Worm (Caenorhabditis elegans): ENCODE data around the gene ced-11.

ced-11 gene

ce11 chrIII:9172702-9173101 lies 53.3 kb downstream of the ced-11 start, which contains the start of gene ina-1:
ina-1 (minus strand) TSS chrIII:9172802.
- TF ChIP-seq ceh-6 (GFP tag; optimal IDR thresholded peaks at IDR 0.05) = no peak
- TF ChIP-seq pha-4 (tag; optimal IDR thresholded peaks at IDR 0.05) = no peak
- no peak for TF ChIP-seq pag-3 (tag; optimal IDR thresholded peaks at IDR 0.05; ENCODE audit: borderline replicate concordance)
- no peak for TF ChIP-seq fkh-10 (GFP tag; optimal IDR thresholded peaks at IDR 0.05)
- no peak for TF ChIP-seq sox-4 (tag; optimal IDR thresholded peaks at IDR 0.05)
- TF ChIP-seq pros-1 (tag; optimal IDR thresholded peaks at IDR 0.05) = no peak
- TF ChIP-seq ahr-1 (tag; optimal IDR thresholded peaks at IDR 0.05) = no peak
- TF ChIP-seq elt-4 (tag; optimal IDR thresholded peaks at IDR 0.05) = no peak
- no peak for TF ChIP-seq hlh-30 (tag; optimal IDR thresholded peaks at IDR 0.05; ENCODE audit: insufficient read depth)

ce11 chrIII:9173239-9173638 lies 53.9 kb downstream of the ced-11 start:
- TF ChIP-seq unc-86 (tag; optimal IDR thresholded peaks at IDR 0.05) (no peak), K09A11.1 (tag; optimal IDR thresholded peaks at IDR 0.05; ENCODE audit: insufficient read depth) (no peak), unc-3 (GFP tag; conservative IDR thresholded peaks at IDR 0.05) (no peak), unc-3 (tag; optimal IDR thresholded peaks at IDR 0.05) (no peak), hlh-30 (tag; optimal IDR thresholded peaks at IDR 0.05; ENCODE audit: insufficient read depth) (no peak), ceh-6 (GFP tag; optimal IDR thresholded peaks at IDR 0.05) (no peak), ceh-2 (tag; optimal IDR thresholded peaks at IDR 0.05) (no peak), nhr-232 (tag; optimal IDR thresholded peaks at IDR 0.05) (no peak), ceh-48 (tag; optimal IDR thresholded peaks at IDR 0.05) (no peak), elt-2 (tag; optimal IDR thresholded peaks at IDR 0.05) (no peak), ceh-45 (GFP tag; IDR thresholded peaks at IDR 0.05) (no peak), K02D7.2 (tag; optimal IDR thresholded peaks at IDR 0.05) (no peak), ttx-3 (tag; optimal IDR thresholded peaks at IDR 0.05) (no peak), eyg-1 (tag; optimal IDR thresholded peaks at IDR 0.05) (no peak), che-1 (tag; optimal IDR thresholded peaks at IDR 0.05) (no peak), hlh-13 (GFP tag; optimal IDR thresholded peaks at IDR 0.05) (no peak), ref-2 (tag; optimal IDR thresholded peaks at IDR 0.05) (no peak), madf-2 (tag; optimal IDR thresholded peaks at IDR 0.05) (no peak)
